Fruit fly (Drosophila melanogaster): ENCODE results near the gene ATPsynB.

- TF ChIP-seq CG14655 (GFP tag; optimal IDR thresholded peaks at IDR 0.05) (no peak), CG4496 (GFP tag; IDR thresholded peaks at IDR 0.05) (no peak), D1 (tag; optimal IDR thresholded peaks at IDR 0.05) (no peak), CG32121 (GFP tag; IDR thresholded peaks at IDR 0.05) (no peak), CG13204 (GFP tag; optimal IDR thresholded peaks at IDR 0.05) (no peak), EcR (GFP tag; optimal IDR thresholded peaks at IDR 0.05) (no peak), Snoo (tag; optimal IDR thresholded peaks at IDR 0.05) (no peak), Ets98B (GFP tag; IDR thresholded peaks at IDR 0.05) (no peak), Pif1B (GFP tag; optimal IDR thresholded peaks at IDR 0.05) (no peak), CG8301 (tag; optimal IDR thresholded peaks at IDR 0.05) (no peak), Pif1A (GFP tag; optimal IDR thresholded peaks at IDR 0.05) (no peak), CG8159 (tag; optimal IDR thresholded peaks at IDR 0.05) (no peak), CG17806 (tag; optimal IDR thresholded peaks at IDR 0.05) (no peak)
Measured at dm6 chr3L:9694867-9695236, 34.9 kb upstream of the ATPsynB start.
